Fruit fly (Drosophila melanogaster): Measurements from ENCODE around the gene twit.

twit gene

dm6 chr2L:20821249-20822024 is 30.9 kb upstream of the twit start (continued):
- TF ChIP-seq dmrt99B (tag; optimal IDR thresholded peaks at IDR 0.05) (no peak), sug (tag; optimal IDR thresholded peaks at IDR 0.05) (peak; percentile 56), CG3407 (GFP tag; optimal IDR thresholded peaks at IDR 0.05) (no peak), Dip3 (GFP tag; optimal IDR thresholded peaks at IDR 0.05) (no peak), CG10366 (GFP tag; IDR thresholded peaks at IDR 0.05) (no peak), CG13424 (tag; optimal IDR thresholded peaks at IDR 0.05) (no peak), CG17802 (tag; optimal IDR thresholded peaks at IDR 0.05) (peak; percentile 94), Fer1 (GFP tag; optimal IDR thresholded peaks at IDR 0.05) (peak; percentile 56), fd64A (GFP tag; optimal IDR thresholded peaks at IDR 0.05) (no peak), CG13287 (GFP tag; IDR thresholded peaks at IDR 0.05; ENCODE audit: partially characterized antibody) (peak; percentile 56), nom (GFP tag; optimal IDR thresholded peaks at IDR 0.05) (peak; percentile 14), Optix (GFP tag; IDR thresholded peaks at IDR 0.05) (no peak), Eip74EF (GFP tag; optimal IDR thresholded peaks at IDR 0.05) (peak in 1 of 2 experiments; percentile 21), CG17359 (tag; optimal IDR thresholded peaks at IDR 0.05) (peak; percentile 44), Blimp-1 (GFP tag; optimal IDR thresholded peaks at IDR 0.05) (peak; percentile 63), Hand (GFP tag; optimal IDR thresholded peaks at IDR 0.05) (no peak), cas (GFP tag; IDR thresholded peaks at IDR 0.05) (no peak; the same call in 1 of the 2 replicates), CG13775 (GFP tag; optimal IDR thresholded peaks at IDR 0.05) (no peak), sens (GFP tag) (peak; percentile 87), Atf6 (GFP tag; IDR thresholded peaks at IDR 0.05) (no peak; the same call in 1 of the 2 replicates), CG10431 (GFP tag; optimal IDR thresholded peaks at IDR 0.05) (peak; percentile 36), B-H2 (GFP tag; optimal IDR thresholded peaks at IDR 0.05) (peak; percentile 57), CG11093 (GFP tag; IDR thresholded peaks at IDR 0.05) (no peak), bab2 (GFP tag; optimal IDR thresholded peaks at IDR 0.05) (no peak), Lpt (GFP tag; optimal IDR thresholded peaks at IDR 0.05) (no peak), zfh1 (GFP tag; IDR thresholded peaks at IDR 0.05) (no peak; the same call in 2 of the 3 replicates), chinmo (GFP tag; IDR thresholded peaks at IDR 0.05; ENCODE audit: partially characterized antibody) (peak; percentile 82; the same call in 3 of the 4 replicates), CG31224 (GFP tag; IDR thresholded peaks at IDR 0.05) (peak; percentile 100), lilli (GFP tag; optimal IDR thresholded peaks at IDR 0.05) (no peak), gce (GFP tag; IDR thresholded peaks at IDR 0.05) (peak; percentile 22; the same call in 1 of the 3 replicates), sr (GFP tag; IDR thresholded peaks at IDR 0.05) (peak; percentile 85; the same call in 2 of the 3 replicates), hbn (GFP tag; IDR thresholded peaks at IDR 0.05; ENCODE audit: partially characterized antibody) (peak; percentile 37), dysf (GFP tag; IDR thresholded peaks at IDR 0.05) (0 out of 3 replicates have a peak, but pooled peaks have one; percentile 27), pita (GFP tag; optimal IDR thresholded peaks at IDR 0.05) (no peak), Nf-YC (tag; optimal IDR thresholded peaks at IDR 0.05) (peak; percentile 33), Taf1 (GFP tag; IDR thresholded peaks at IDR 0.05) (no peak), CG31441 (GFP tag; IDR thresholded peaks at IDR 0.05) (peak; percentile 27; the same call in 1 of the 2 replicates), phol (tag; optimal IDR thresholded peaks at IDR 0.05) (peak; percentile 5), Hey (tag; optimal IDR thresholded peaks at IDR 0.05) (no peak), CG4424 (GFP tag; optimal IDR thresholded peaks at IDR 0.05) (peak; percentile 24), nerfin-2 (GFP tag; IDR thresholded peaks at IDR 0.05; ENCODE audit: partially characterized antibody) (no peak), CG1233 (GFP tag; optimal IDR thresholded peaks at IDR 0.05) (no peak), CG10654 (GFP tag; optimal IDR thresholded peaks at IDR 0.05) (no peak), abd-A (tag; optimal IDR thresholded peaks at IDR 0.05) (peak; percentile 97), slbo (GFP tag; IDR thresholded peaks at IDR 0.05) (no peak), CG1832 (GFP tag; optimal IDR thresholded peaks at IDR 0.05) (no peak), ase (GFP tag; IDR thresholded peaks at IDR 0.05) (0 out of 3 replicates have a peak, but pooled peaks have one; percentile 47), Xbp1 (GFP tag; optimal IDR thresholded peaks at IDR 0.05) (no peak)

All from whole organism, embryonic.